Worm (Caenorhabditis elegans) whole organism, L1 larva: ENCODE data around the gene ZK1010.5.

Experiments used
- ama-1 ChIP-seq: fragments of 150-350 bp; optimal IDR thresholded peaks from 2 replicates; lab custom pipeline; 2014
- dpl-1 ChIP-seq, 3 experiments: fragments of 150-350 bp in 2 of 3; sonication (generic microtip) in 1 of 3; optimal IDR thresholded peaks; 2 replicates each; lab custom pipeline; 2014 to 2017; ENCODE audit warnings: missing biosample characterization in 3 of 3, missing genetic modification characterization in 3 of 3, missing genetic modification reagents in 3 of 3
- egl-27 ChIP-seq, 2 experiments: fragments of 150-350 bp in 1 of 2; sonication (generic microtip); optimal IDR thresholded peaks; 3 replicates each; lab custom pipeline; 2017 to 2018; ENCODE audit warnings: missing biosample characterization in 2 of 2, missing genetic modification characterization in 2 of 2, missing genetic modification reagents in 2 of 2
- fkh-10 ChIP-seq: sonication (generic microtip); optimal IDR thresholded peaks from 2 replicates; lab custom pipeline; 2017; ENCODE audit warnings: missing biosample characterization, missing genetic modification reagents, missing genetic modification characterization
- hpl-2 ChIP-seq: fragments of 150-350 bp; optimal IDR thresholded peaks from 2 replicates; lab custom pipeline; 2014; ENCODE audit warnings: missing biosample characterization, missing genetic modification reagents, missing genetic modification characterization
- jun-1 ChIP-seq: fragments of 150-350 bp; optimal IDR thresholded peaks from 2 replicates; lab custom pipeline; 2014; ENCODE audit warnings: missing biosample characterization, missing genetic modification reagents, missing genetic modification characterization
- lsy-2 ChIP-seq, 2 experiments: fragments of 150-350 bp; optimal IDR thresholded peaks; 2 replicates each; lab custom pipeline; 2014; ENCODE audit warnings: missing biosample characterization in 2 of 2, missing genetic modification characterization in 2 of 2
- nhr-11 ChIP-seq: fragments of 150-350 bp; optimal IDR thresholded peaks from 2 replicates; lab custom pipeline; 2014; ENCODE audit warnings: missing biosample characterization, missing genetic modification characterization
- nhr-12 ChIP-seq: sonication (generic microtip); optimal IDR thresholded peaks from 2 replicates; lab custom pipeline; 2017; ENCODE audit warnings: missing biosample characterization, missing genetic modification characterization
- nhr-237 ChIP-seq: fragments of 150-350 bp; optimal IDR thresholded peaks from 2 replicates; lab custom pipeline; 2014; ENCODE audit warnings: missing biosample characterization, missing genetic modification characterization
- tbx-2 ChIP-seq: sonication (generic microtip); optimal IDR thresholded peaks from 2 replicates; lab custom pipeline; 2016; ENCODE audit warnings: missing genetic modification characterization, missing compliant biosample characterization
- unc-62 ChIP-seq: fragments of 150-350 bp; optimal IDR thresholded peaks from 2 replicates; lab custom pipeline; 2014; ENCODE audit warnings: missing biosample characterization, missing genetic modification reagents, missing genetic modification characterization
- ztf-11 ChIP-seq, 2 experiments: sonication (generic microtip); optimal IDR thresholded peaks; 2 replicates each; lab custom pipeline; 2016 to 2017; ENCODE audit warnings: missing genetic modification characterization in 2 of 2, missing biosample characterization in 1 of 2, missing compliant biosample characterization in 1 of 2

- TF ChIP-seq dpl-1 (GFP tag; optimal IDR thresholded peaks at IDR 0.05; lab: Kevin White, UChicago): peak in 2 of 3 experiments; percentile 15 to 45
- TF ChIP-seq nhr-11 (tag; lab: Kevin White, UChicago): no peak
- TF ChIP-seq hpl-2: no peak
- no peak for TF ChIP-seq ama-1 (lab: Kevin White, UChicago)
- TF ChIP-seq fkh-10 (GFP tag; lab: Kevin White, UChicago): no peak
- TF ChIP-seq lsy-2 (tag; optimal IDR thresholded peaks at IDR 0.05; lab: Kevin White, UChicago): peak in 1 of 2 experiments; percentile 77
- no peak for TF ChIP-seq ztf-11 (tag; optimal IDR thresholded peaks at IDR 0.05; lab: Kevin White, UChicago)
- no peak for TF ChIP-seq egl-27 (tag; optimal IDR thresholded peaks at IDR 0.05; lab: Kevin White, UChicago)
- TF ChIP-seq nhr-237 (tag; lab: Kevin White, UChicago): no peak
- TF ChIP-seq unc-62 (GFP tag; lab: Kevin White, UChicago): no peak
- peak; percentile 49 for TF ChIP-seq jun-1 (tag; lab: Kevin White, UChicago)
- no peak for TF ChIP-seq nhr-12 (tag; lab: Kevin White, UChicago)
- TF ChIP-seq tbx-2 (tag; lab: Kevin White, UChicago): peak; percentile 23
Measured at ce11 chrIII:13002098-13002497, 14.8 kb upstream of the ZK1010.5 start, which contains the start of gene ZK1010.10.
